Worm (Caenorhabditis elegans) whole organism, L3 larva: Measurements from ENCODE around the gene F08A7.1.
A peak's percentile ranks its signal among the peaks of the same experiment; 100 is the strongest.

Experiments used
- R02D3.7 ChIP-seq: fragments of 150-350 bp; optimal IDR thresholded peaks from 2 replicates; lab custom pipeline; 2014; ENCODE audit warnings: missing biosample characterization, missing genetic modification characterization
- ZK546.5 ChIP-seq: sonication (generic microtip); optimal IDR thresholded peaks from 2 replicates; lab custom pipeline; 2017; ENCODE audit warnings: missing biosample characterization, missing genetic modification characterization
- aly-2 ChIP-seq: fragments of 150-350 bp; optimal IDR thresholded peaks from 2 replicates; lab custom pipeline; 2014; ENCODE audit warnings: missing biosample characterization, missing genetic modification characterization
- ama-1 ChIP-seq: fragments of 150-350 bp; optimal IDR thresholded peaks from 2 replicates; lab custom pipeline; 2018
- ceh-16 ChIP-seq: sonication (generic microtip); optimal IDR thresholded peaks from 2 replicates; lab custom pipeline; 2017; ENCODE audit warnings: missing biosample characterization, missing genetic modification characterization
- ceh-28 ChIP-seq: fragments of 150-350 bp; optimal IDR thresholded peaks from 2 replicates; lab custom pipeline; 2014; ENCODE audit warnings: missing biosample characterization, missing genetic modification reagents, missing genetic modification characterization
- ceh-82 ChIP-seq: fragments of 150-350 bp; optimal IDR thresholded peaks from 2 replicates; lab custom pipeline; 2014; ENCODE audit warnings: missing biosample characterization, missing genetic modification characterization
- ceh-9 ChIP-seq: sonication (generic microtip); optimal IDR thresholded peaks from 2 replicates; lab custom pipeline; 2018; ENCODE audit warnings: missing biosample characterization, missing genetic modification characterization
- daf-12 ChIP-seq: fragments of 150-350 bp; optimal IDR thresholded peaks from 2 replicates; lab custom pipeline; 2014; ENCODE audit warnings: missing biosample characterization, missing genetic modification reagents, missing genetic modification characterization
- egl-27 ChIP-seq: sonication (generic microtip); optimal IDR thresholded peaks from 4 replicates; lab custom pipeline; 2017; ENCODE audit warnings: missing biosample characterization, missing genetic modification reagents, missing genetic modification characterization
- egl-5 ChIP-seq: fragments of 150-350 bp; optimal IDR thresholded peaks from 2 replicates; lab custom pipeline; 2017; ENCODE audit warnings: missing biosample characterization, missing genetic modification reagents, missing genetic modification characterization, inconsistent platforms
- elt-1 ChIP-seq: fragments of 150-350 bp; optimal IDR thresholded peaks from 2 replicates; lab custom pipeline; 2014; ENCODE audit warnings: missing biosample characterization, missing genetic modification characterization
- elt-3 ChIP-seq, 3 experiments: fragments of 150-350 bp in 1 of 3; sonication (generic microtip) in 2 of 3; optimal IDR thresholded peaks; 2 replicates in 2 of 3; 4 replicates in 1 of 3; lab custom pipeline; 2014 to 2017; ENCODE audit warnings: missing biosample characterization in 3 of 3, missing genetic modification characterization in 3 of 3
- fkh-2 ChIP-seq: fragments of 150-350 bp; optimal IDR thresholded peaks from 2 replicates; lab custom pipeline; 2014; ENCODE audit warnings: missing biosample characterization, missing genetic modification reagents, missing genetic modification characterization
- fos-1 ChIP-seq: fragments of 150-350 bp; optimal IDR thresholded peaks from 2 replicates; lab custom pipeline; 2014; ENCODE audit warnings: missing biosample characterization, missing genetic modification characterization
- hmg-11 ChIP-seq: sonication (generic microtip); optimal IDR thresholded peaks from 2 replicates; lab custom pipeline; 2016; ENCODE audit warnings: missing genetic modification characterization, missing compliant biosample characterization
- lin-39 ChIP-seq: fragments of 150-350 bp; optimal IDR thresholded peaks from 2 replicates; lab custom pipeline; 2018; ENCODE audit warnings: missing biosample characterization, missing genetic modification reagents, missing genetic modification characterization
- lsy-12 ChIP-seq: sonication (generic microtip); optimal IDR thresholded peaks from 2 replicates; lab custom pipeline; 2016; ENCODE audit warnings: mild to moderate bottlenecking, missing genetic modification characterization, missing compliant biosample characterization
- nfya-1 ChIP-seq: sonication (generic microtip); optimal IDR thresholded peaks from 2 replicates; lab custom pipeline; 2017; ENCODE audit warnings: missing genetic modification characterization, mild to moderate bottlenecking, missing compliant biosample characterization, antibody characterized with exemption, moderate library complexity; ENCODE audit not compliant: insufficient read depth
- nhr-11 ChIP-seq: fragments of 150-350 bp; optimal IDR thresholded peaks from 2 replicates; lab custom pipeline; 2014; ENCODE audit warnings: missing biosample characterization, missing genetic modification characterization
- nhr-12 ChIP-seq: fragments of 150-350 bp; optimal IDR thresholded peaks from 2 replicates; lab custom pipeline; 2014; ENCODE audit warnings: missing biosample characterization, missing genetic modification characterization
- nhr-28 ChIP-seq: fragments of 150-350 bp; optimal IDR thresholded peaks from 2 replicates; lab custom pipeline; 2014; ENCODE audit warnings: missing biosample characterization, missing genetic modification characterization
- nhr-43 ChIP-seq: sonication (generic microtip); optimal IDR thresholded peaks from 2 replicates; lab custom pipeline; 2016; ENCODE audit warnings: mild to moderate bottlenecking, missing genetic modification characterization, missing compliant biosample characterization; ENCODE audit not compliant: poor library complexity, severe bottlenecking
- nhr-67 ChIP-seq: fragments of 150-350 bp; optimal IDR thresholded peaks from 2 replicates; lab custom pipeline; 2014; ENCODE audit warnings: missing biosample characterization, missing genetic modification characterization
- nhr-76 ChIP-seq: fragments of 150-350 bp; sonication (generic microtip); optimal IDR thresholded peaks from 5 replicates; lab custom pipeline; 2014; ENCODE audit warnings: missing biosample characterization, missing genetic modification characterization
- pha-4 ChIP-seq: fragments of 150-350 bp; optimal IDR thresholded peaks from 2 replicates; lab custom pipeline; 2014; ENCODE audit warnings: missing biosample characterization, missing genetic modification reagents, missing genetic modification characterization
- pqm-1 ChIP-seq: fragments of 150-350 bp; optimal IDR thresholded peaks from 2 replicates; lab custom pipeline; 2017; ENCODE audit warnings: missing biosample characterization, missing genetic modification characterization, inconsistent platforms
- sea-2 ChIP-seq: fragments of 150-350 bp; sonication (generic microtip); optimal IDR thresholded peaks from 4 replicates; lab custom pipeline; 2014; ENCODE audit warnings: missing biosample characterization, missing genetic modification reagents, missing genetic modification characterization
- skn-1 ChIP-seq: fragments of 150-350 bp; optimal IDR thresholded peaks from 2 replicates; lab custom pipeline; 2014; ENCODE audit warnings: missing biosample characterization, missing genetic modification characterization
- snpc-4 ChIP-seq: fragments of 150-350 bp; optimal IDR thresholded peaks from 2 replicates; lab custom pipeline; 2014; ENCODE audit warnings: missing biosample characterization, missing genetic modification characterization
- tbx-2 ChIP-seq: sonication (generic microtip); optimal IDR thresholded peaks from 2 replicates; lab custom pipeline; 2016; ENCODE audit warnings: mild to moderate bottlenecking, missing genetic modification characterization, missing compliant biosample characterization
- unc-62 ChIP-seq: fragments of 150-350 bp; sonication (generic microtip); optimal IDR thresholded peaks from 4 replicates; lab custom pipeline; 2014; ENCODE audit warnings: missing biosample characterization, missing genetic modification reagents, missing genetic modification characterization
- zag-1 ChIP-seq: fragments of 150-350 bp; optimal IDR thresholded peaks from 2 replicates; lab custom pipeline; 2014; ENCODE audit warnings: missing biosample characterization, missing genetic modification characterization
- ztf-4 ChIP-seq: fragments of 150-350 bp; optimal IDR thresholded peaks from 2 replicates; lab custom pipeline; 2014; ENCODE audit warnings: missing biosample characterization, missing genetic modification characterization

The F08A7.1 gene

ce11 chrIV:17407491-17407890 is 32.9 kb upstream of the F08A7.1 start, which contains the start of gene T02D1.9:
T02D1.9 (minus strand) TSS chrIV:17407591.
- no peak for TF ChIP-seq nhr-28
- no peak for TF ChIP-seq lin-39 (tag; lab: Kevin White, UChicago)
- TF ChIP-seq R02D3.7 (tag; lab: Kevin White, UChicago) = no peak
- TF ChIP-seq nhr-76 (tag; lab: Kevin White, UChicago) = no peak
- TF ChIP-seq ama-1 = no peak
- no peak for TF ChIP-seq ztf-4 (tag; lab: Kevin White, UChicago)
- TF ChIP-seq nhr-12 (tag; lab: Kevin White, UChicago) = no peak
- TF ChIP-seq ceh-16 = no peak
- no peak for TF ChIP-seq pqm-1 (tag; lab: Kevin White, UChicago)
- TF ChIP-seq snpc-4 (tag; lab: Kevin White, UChicago) = no peak
- TF ChIP-seq elt-3 (tag; optimal IDR thresholded peaks at IDR 0.05; lab: Kevin White, UChicago) = no peak
- TF ChIP-seq fkh-2 (tag; lab: Kevin White, UChicago) = no peak
- TF ChIP-seq ceh-9 = no peak
- no peak for TF ChIP-seq ceh-28 (tag; lab: Kevin White, UChicago)
- no peak for TF ChIP-seq nfya-1 (tag; lab: Kevin White, UChicago)
- TF ChIP-seq elt-1 (tag; lab: Kevin White, UChicago) = no peak
- TF ChIP-seq, all 47 proteins: peak for 0

ce11 chrIV:17413343-17413742 is 27.1 kb upstream of the F08A7.1 start:
- TF ChIP-seq nhr-43 (tag; lab: Kevin White, UChicago) (no peak), ZK546.5 (tag; lab: Kevin White, UChicago) (no peak), nfya-1 (tag; lab: Kevin White, UChicago) (no peak), daf-12 (tag; lab: Kevin White, UChicago) (no peak), pha-4 (tag; lab: Kevin White, UChicago) (no peak), nhr-67 (tag; lab: Kevin White, UChicago) (no peak), skn-1 (tag; lab: Kevin White, UChicago) (no peak), fos-1 (tag; lab: Kevin White, UChicago) (no peak), ztf-4 (tag; lab: Kevin White, UChicago) (no peak), snpc-4 (tag; lab: Kevin White, UChicago) (no peak), ama-1 (no peak), pqm-1 (tag; lab: Kevin White, UChicago) (no peak)

ce11 chrIV:17417723-17418122 is 22.7 kb upstream of the F08A7.1 start, which contains the start of gene npr-26:
npr-26 (minus strand) TSS chrIV:17417823.
- no peak for TF ChIP-seq zag-1 (tag; lab: Kevin White, UChicago)
- no peak for TF ChIP-seq ZK546.5 (tag; lab: Kevin White, UChicago)
- TF ChIP-seq hmg-11 (tag; lab: Kevin White, UChicago) = no peak
- no peak for TF ChIP-seq daf-12 (tag; lab: Kevin White, UChicago)
- no peak for TF ChIP-seq ceh-28 (tag; lab: Kevin White, UChicago)
- TF ChIP-seq ceh-82 = no peak
- no peak for TF ChIP-seq lsy-12
- no peak for TF ChIP-seq egl-5 (tag; lab: Kevin White, UChicago)
- no peak for TF ChIP-seq tbx-2 (tag; lab: Kevin White, UChicago)
- no peak for TF ChIP-seq aly-2 (tag; lab: Kevin White, UChicago)
- no peak for TF ChIP-seq egl-27 (tag; lab: Kevin White, UChicago)
- no peak for TF ChIP-seq ceh-9
- no peak for TF ChIP-seq pqm-1 (tag; lab: Kevin White, UChicago)
- no peak for TF ChIP-seq fkh-2 (tag; lab: Kevin White, UChicago)
- no peak for TF ChIP-seq nhr-43 (tag; lab: Kevin White, UChicago)
- TF ChIP-seq nhr-11 = no peak
- TF ChIP-seq snpc-4 (tag; lab: Kevin White, UChicago) = no peak
- no peak for TF ChIP-seq sea-2 (GFP tag; lab: Kevin White, UChicago)

- no peak for TF ChIP-seq tbx-2 (tag; lab: Kevin White, UChicago)
- peak; percentile 9 for TF ChIP-seq lin-39 (tag; lab: Kevin White, UChicago)
- peak; percentile 50 for TF ChIP-seq pha-4 (tag; lab: Kevin White, UChicago)
- TF ChIP-seq hmg-11 (tag; lab: Kevin White, UChicago) = peak; percentile 31
These were observed 13.4 kb upstream of the F08A7.1 start for ce11 chrIV:17426970-17427369.

- TF ChIP-seq tbx-2 (tag; lab: Kevin White, UChicago) = no peak
- TF ChIP-seq pha-4 (tag; lab: Kevin White, UChicago) = no peak
- no peak for TF ChIP-seq nhr-11
- TF ChIP-seq ceh-9 = no peak
- TF ChIP-seq hmg-11 (tag; lab: Kevin White, UChicago) = no peak
- no peak for TF ChIP-seq unc-62
- no peak for TF ChIP-seq egl-27 (tag; lab: Kevin White, UChicago)
- no peak for TF ChIP-seq lsy-12
- no peak for TF ChIP-seq elt-1 (tag; lab: Kevin White, UChicago)
These were observed 13.0 kb upstream of the F08A7.1 start, which contains the start of gene C06A12.3 for ce11 chrIV:17427423-17427822. C06A12.3 (plus strand) TSS chrIV:17427723.
